Worm (Caenorhabditis elegans) whole organism, young adult: ENCODE measurements around the gene C28C12.12.

Experiments used
- B0336.3 ChIP-seq: fragments of 200-800 bp; sonication (Bioruptor generic); IDR thresholded peaks from 2 replicates; pipeline ENCODE4 v1.3.6; 2022; ENCODE audit warnings: missing genetic modification characterization, missing compliant biosample characterization
- C06A6.2 ChIP-seq: fragments of 200-800 bp; sonication (Bioruptor generic); conservative IDR thresholded peaks from 2 replicates; pipeline ENCODE4 v1.3.6; 2022; ENCODE audit warnings: missing genetic modification characterization, missing compliant biosample characterization
- D2030.7 ChIP-seq: fragments of 200-800 bp; sonication (Bioruptor generic); IDR thresholded peaks from 2 replicates; pipeline ENCODE4 v1.3.6; 2022; ENCODE audit warnings: missing genetic modification reagents, missing genetic modification characterization, missing compliant biosample characterization
- F22D6.2 ChIP-seq: sonication (generic microtip); optimal IDR thresholded peaks from 2 replicates; lab custom pipeline; 2016; ENCODE audit warnings: mild to moderate bottlenecking, missing genetic modification characterization, missing compliant biosample characterization
- F57C9.4 ChIP-seq: sonication (generic microtip); optimal IDR thresholded peaks from 2 replicates; lab custom pipeline; 2017; ENCODE audit warnings: mild to moderate bottlenecking, missing genetic modification characterization, missing compliant biosample characterization
- Y67H2A.10 ChIP-seq: fragments of 200-800 bp; sonication (Bioruptor generic); conservative IDR thresholded peaks from 2 replicates; pipeline ENCODE4 v1.3.6; 2022; ENCODE audit warnings: missing genetic modification reagents, missing genetic modification characterization, missing compliant biosample characterization
- Y79H2A.3 ChIP-seq: fragments of 200-800 bp; sonication (Bioruptor generic); conservative IDR thresholded peaks from 2 replicates; pipeline ENCODE4 v1.3.6; 2022; ENCODE audit warnings: missing genetic modification reagents, missing genetic modification characterization, missing compliant biosample characterization
- ama-1 ChIP-seq, 3 experiments: fragments of 150-350 bp in 1 of 3; sonication (generic microtip) in 2 of 3; optimal IDR thresholded peaks; 2 replicates each; lab custom pipeline; 2014 to 2018; ENCODE audit warnings: missing biosample characterization in 2 of 3, missing genetic modification characterization in 2 of 3, missing genetic modification reagents in 2 of 3
- aptf-2 ChIP-seq: fragments of 200-800 bp; sonication (Bioruptor generic); conservative IDR thresholded peaks from 2 replicates; pipeline ENCODE4 v1.3.6; 2022; ENCODE audit warnings: missing genetic modification reagents, missing genetic modification characterization, missing compliant biosample characterization
- atf-7 ChIP-seq: sonication (generic microtip); optimal IDR thresholded peaks from 2 replicates; lab custom pipeline; 2017; ENCODE audit warnings: mild to moderate bottlenecking, missing genetic modification characterization, missing compliant biosample characterization
- attf-3 ChIP-seq: fragments of 200-800 bp; sonication (Bioruptor generic); conservative IDR thresholded peaks from 2 replicates; pipeline ENCODE4 v1.3.6; 2022; ENCODE audit warnings: missing genetic modification reagents, missing genetic modification characterization, missing compliant biosample characterization
- chd-7 ChIP-seq: sonication (generic microtip); optimal IDR thresholded peaks from 2 replicates; lab custom pipeline; 2016; ENCODE audit warnings: mild to moderate bottlenecking, missing genetic modification characterization, moderate library complexity, missing compliant biosample characterization
- egl-18 ChIP-seq: fragments of 200-800 bp; sonication (Bioruptor generic); IDR thresholded peaks from 2 replicates; pipeline ENCODE4 v1.3.6; 2022; ENCODE audit warnings: missing genetic modification reagents, missing genetic modification characterization, missing compliant biosample characterization
- him-1 ChIP-seq: sonication (generic microtip); optimal IDR thresholded peaks from 2 replicates; lab custom pipeline; 2016; ENCODE audit warnings: missing genotype, missing genetic modification reagents, missing genetic modification characterization, missing compliant biosample characterization
- hrde-1 ChIP-seq: sonication (generic microtip); optimal IDR thresholded peaks from 2 replicates; lab custom pipeline; 2016; ENCODE audit warnings: missing genetic modification characterization, mild to moderate bottlenecking, missing compliant biosample characterization, moderate library complexity, missing genotype, missing genetic modification reagents, borderline replicate concordance
- let-607 ChIP-seq, 2 experiments: fragments of 200-800 bp in 1 of 2; sonication (Bioruptor generic) in 1 of 2; sonication (generic microtip) in 1 of 2; optimal IDR thresholded peaks; 2 replicates each; lab custom pipeline; 2016 to 2018; ENCODE audit warnings: mild to moderate bottlenecking in 2 of 2, missing compliant biosample characterization in 2 of 2, missing genetic modification characterization in 2 of 2, moderate library complexity in 2 of 2, missing genotype in 1 of 2
- lin-40 ChIP-seq: sonication (generic microtip); optimal IDR thresholded peaks from 2 replicates; lab custom pipeline; 2016; ENCODE audit warnings: missing genetic modification characterization, mild to moderate bottlenecking, missing compliant biosample characterization, missing genotype, missing genetic modification reagents
- lsl-1 ChIP-seq: fragments of 200-800 bp; sonication (Bioruptor generic); optimal IDR thresholded peaks from 2 replicates; lab custom pipeline; 2018; ENCODE audit warnings: mild to moderate bottlenecking, missing genetic modification characterization, moderate library complexity, missing compliant biosample characterization
- madf-6 ChIP-seq: fragments of 200-800 bp; sonication (Bioruptor generic); IDR thresholded peaks from 2 replicates; pipeline ENCODE4 v1.3.6; 2022; ENCODE audit warnings: missing genetic modification reagents, missing genetic modification characterization, missing compliant biosample characterization
- madf-8 ChIP-seq: fragments of 200-800 bp; sonication (Bioruptor generic); conservative IDR thresholded peaks from 2 replicates; pipeline ENCODE4 v1.3.6; 2022; ENCODE audit warnings: missing genetic modification reagents, missing genetic modification characterization, missing compliant biosample characterization
- mel-28 ChIP-seq: sonication (generic microtip); optimal IDR thresholded peaks from 2 replicates; lab custom pipeline; 2016; ENCODE audit warnings: borderline replicate concordance, mild to moderate bottlenecking, missing genetic modification characterization, missing compliant biosample characterization
- nfyb-1 ChIP-seq: fragments of 200-800 bp; sonication (Bioruptor generic); IDR thresholded peaks from 2 replicates; pipeline ENCODE4 v1.3.6; 2022; ENCODE audit warnings: missing genetic modification reagents, missing genetic modification characterization, missing compliant biosample characterization
- nhr-80 ChIP-seq: sonication (generic microtip); optimal IDR thresholded peaks from 2 replicates; lab custom pipeline; 2016; ENCODE audit warnings: missing genetic modification characterization, missing compliant biosample characterization
- repo-1 ChIP-seq: sonication (generic microtip); optimal IDR thresholded peaks from 2 replicates; lab custom pipeline; 2017; ENCODE audit warnings: mild to moderate bottlenecking, missing genetic modification characterization, missing compliant biosample characterization
- rpc-1 ChIP-seq, 2 experiments: fragments of 150-350 bp in 1 of 2; sonication (generic microtip) in 1 of 2; optimal IDR thresholded peaks; 2 replicates each; lab custom pipeline; 2014 to 2018; ENCODE audit warnings: missing biosample characterization in 1 of 2, missing genetic modification characterization in 1 of 2, missing genetic modification reagents in 1 of 2, missing genotype in 1 of 2
- tbp1 ChIP-seq: fragments of 200-800 bp; sonication (Bioruptor generic); optimal IDR thresholded peaks from 2 replicates; lab custom pipeline; 2018; ENCODE audit warnings: mild to moderate bottlenecking, missing genetic modification characterization, missing compliant biosample characterization
- ztf-22 ChIP-seq: fragments of 200-800 bp; sonication (Bioruptor generic); optimal IDR thresholded peaks from 2 replicates; lab custom pipeline; 2018; ENCODE audit warnings: mild to moderate bottlenecking, missing genetic modification characterization, moderate library complexity, missing compliant biosample characterization
- ztf-28 ChIP-seq: fragments of 200-800 bp; sonication (Bioruptor generic); IDR thresholded peaks from 2 replicates; pipeline ENCODE4 v1.3.6; 2022; ENCODE audit warnings: missing genetic modification reagents, missing genetic modification characterization, missing compliant biosample characterization

C28C12.12 gene

ce11 chrIV:8456899-8457298 lies 39.3 kb downstream of the C28C12.12 start, which contains the start of gene syx-4:
TSS of gene syx-4 (plus strand) at chrIV:8457280.
- TF ChIP-seq lsl-1 (GFP tag; lab: Kevin White, UChicago) = peak; percentile 25
- TF ChIP-seq attf-3 (GFP tag; lab: Robert Waterston, UW) = peak; percentile 82
- no peak for TF ChIP-seq lin-40 (tag; lab: Kevin White, UChicago)
- TF ChIP-seq Y79H2A.3 (GFP tag; lab: Robert Waterston, UW) = no peak

ce11 chrIV:8454076-8454475 lies 42.1 kb downstream of the C28C12.12 start:
- TF ChIP-seq ztf-22 (GFP tag; lab: Kevin White, UChicago) (no peak), repo-1 (no peak), ztf-28 (no peak), aptf-2 (no peak), nhr-80 (tag; lab: Kevin White, UChicago) (peak; percentile 3), ama-1 (optimal IDR thresholded peaks at IDR 0.05; lab: Kevin White, UChicago) (no peak), ama-1 (GFP tag; optimal IDR thresholded peaks at IDR 0.05; lab: Kevin White, UChicago) (no peak), egl-18 (no peak), chd-7 (tag; lab: Kevin White, UChicago) (no peak)
- TF ChIP-seq, all 124 proteins: peak for 1

ce11 chrIV:8453178-8453577 lies 43.0 kb downstream of the C28C12.12 start:
- 0 out of 2 replicates have a peak, but pooled peaks have one; percentile 25 for TF ChIP-seq nfyb-1 (GFP tag; lab: Robert Waterston, UW)
- no peak for TF ChIP-seq hrde-1 (tag; lab: Kevin White, UChicago)
- TF ChIP-seq nhr-80 (tag; lab: Kevin White, UChicago) = peak; percentile 86
- no peak for TF ChIP-seq madf-6 (GFP tag; lab: Robert Waterston, UW)
- TF ChIP-seq let-607 (tag; optimal IDR thresholded peaks at IDR 0.05; lab: Kevin White, UChicago) = peak in 1 of 2 experiments; percentile 48
- no peak for TF ChIP-seq rpc-1 (optimal IDR thresholded peaks at IDR 0.05; lab: Kevin White, UChicago)
- TF ChIP-seq rpc-1 (tag; optimal IDR thresholded peaks at IDR 0.05; lab: Kevin White, UChicago) = no peak
- peak; percentile 26 for TF ChIP-seq atf-7 (tag; lab: Kevin White, UChicago)
- no peak for TF ChIP-seq madf-8 (GFP tag; lab: Robert Waterston, UW)
- TF ChIP-seq tbp1 = peak; percentile 25

ce11 chrIV:8451709-8452248 lies 44.4 kb downstream of the C28C12.12 start, which contains the start of gene eppl-1:
TSS of gene eppl-1 (minus strand) at chrIV:8451759.
- TF ChIP-seq nhr-80 (tag; lab: Kevin White, UChicago) (peak; percentile 31), him-1 (tag; lab: Kevin White, UChicago) (no peak)

- TF ChIP-seq F22D6.2 (tag; lab: Kevin White, UChicago) (no peak), nhr-80 (tag; lab: Kevin White, UChicago) (peak; percentile 56), D2030.7 (GFP tag; lab: Robert Waterston, UW) (no peak), F57C9.4 (tag; lab: Kevin White, UChicago) (no peak), Y67H2A.10 (GFP tag; lab: Robert Waterston, UW) (no peak), B0336.3 (GFP tag; lab: Robert Waterston, UW) (no peak), mel-28 (tag; lab: Kevin White, UChicago) (no peak)
These were observed 45.6 kb downstream of the C28C12.12 start for ce11 chrIV:8450534-8450933.

DNA sequence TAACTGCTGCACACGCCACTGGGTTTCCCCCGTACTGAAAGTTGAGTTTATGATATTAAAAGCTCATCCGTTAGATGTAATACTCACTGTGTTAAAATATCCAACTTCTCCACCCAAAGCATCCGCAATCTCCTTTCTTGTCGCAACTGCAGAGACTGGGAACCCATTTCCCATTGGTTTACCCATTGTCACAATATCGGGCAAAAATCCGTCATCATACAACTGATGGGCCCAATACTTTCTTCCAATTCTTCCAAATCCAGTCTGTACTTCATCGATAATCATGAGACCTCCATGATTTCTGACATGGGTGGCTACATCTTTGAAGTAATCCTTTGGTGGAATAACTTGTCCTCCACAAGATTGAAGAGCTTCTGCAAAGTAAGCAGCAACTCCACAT lies 46.3 kb downstream of the C28C12.12 start:
- no peak for TF ChIP-seq C06A6.2 (GFP tag; lab: Robert Waterston, UW)
